Worm (Caenorhabditis elegans) whole organism, midembryonic: Measurements from ENCODE around the gene pcdr-1.

Experiments used
- tab-1 ChIP-seq: fragments of 200-800 bp; sonication (Bioruptor generic); IDR thresholded peaks from 2 replicates; pipeline ENCODE4 v1.3.6; 2022; ENCODE audit warnings: missing genetic modification characterization, missing compliant biosample characterization
- ztf-23 ChIP-seq: fragments of 200-800 bp; sonication (Bioruptor generic); IDR thresholded peaks from 2 replicates; pipeline ENCODE4 v1.3.6; 2022; ENCODE audit warnings: missing genetic modification reagents, missing genetic modification characterization, missing compliant biosample characterization
- ztf-29 ChIP-seq: fragments of 200-800 bp; sonication (Bioruptor generic); IDR thresholded peaks from 2 replicates; pipeline ENCODE4 v1.3.6; 2022; ENCODE audit warnings: missing genetic modification reagents, missing genetic modification characterization, missing compliant biosample characterization

DNA sequence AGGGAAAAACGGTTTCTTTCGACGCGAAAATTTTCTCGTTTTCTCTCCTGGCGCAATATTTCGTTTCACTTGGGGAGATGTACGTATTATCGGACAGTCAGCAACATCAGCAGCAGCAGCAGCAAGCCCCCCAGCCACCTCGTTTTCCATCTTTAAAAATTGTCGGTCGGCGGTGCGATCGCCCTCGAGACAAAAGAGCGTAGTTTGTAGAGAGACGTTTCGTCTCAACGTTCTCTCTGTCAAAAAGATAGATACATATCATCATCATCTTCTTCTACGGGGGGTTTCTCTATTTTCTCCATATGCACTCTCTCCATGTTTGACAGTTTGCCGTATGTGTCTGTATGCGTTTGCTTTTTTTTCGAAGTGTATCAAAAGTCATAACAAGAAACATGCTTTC, 43.0 kb downstream of the pcdr-1 start:
- no peak for TF ChIP-seq ztf-23 (GFP tag; lab: Robert Waterston, UW)
- no peak for TF ChIP-seq tab-1
- TF ChIP-seq ztf-29 (GFP tag; lab: Robert Waterston, UW) = no peak
